Worm (Caenorhabditis elegans) whole organism, late embryonic: ENCODE results near the gene nhr-127.

ENCODE experiments used
- F13H6.1 ChIP-seq: sonication (generic microtip); optimal IDR thresholded peaks from 2 replicates; lab custom pipeline; 2016; ENCODE audit warnings: missing genetic modification characterization, missing compliant biosample characterization
- ama-1 ChIP-seq: fragments of 150-350 bp; optimal IDR thresholded peaks from 2 replicates; lab custom pipeline; 2014
- ceh-48 ChIP-seq: sonication (generic microtip); optimal IDR thresholded peaks from 2 replicates; lab custom pipeline; 2016; ENCODE audit warnings: missing genetic modification characterization, inconsistent platforms, missing compliant biosample characterization
- dve-1 ChIP-seq: sonication (generic microtip); optimal IDR thresholded peaks from 2 replicates; lab custom pipeline; 2017; ENCODE audit warnings: antibody characterized with exemption, mild to moderate bottlenecking, missing genetic modification characterization, missing compliant biosample characterization
- elt-2 ChIP-seq: sonication (generic microtip); optimal IDR thresholded peaks from 2 replicates; lab custom pipeline; 2016; ENCODE audit warnings: missing genetic modification reagents, missing genetic modification characterization, missing compliant biosample characterization
- fkh-10 ChIP-seq: fragments of 150-350 bp; optimal IDR thresholded peaks from 2 replicates; lab custom pipeline; 2014; ENCODE audit warnings: missing biosample characterization, missing genetic modification reagents, missing genetic modification characterization
- nfya-1 ChIP-seq: sonication (generic microtip); optimal IDR thresholded peaks from 2 replicates; lab custom pipeline; 2017; ENCODE audit warnings: missing genetic modification characterization, mild to moderate bottlenecking, missing compliant biosample characterization, antibody characterized with exemption, moderate library complexity
- nhr-232 ChIP-seq: sonication (generic microtip); optimal IDR thresholded peaks from 2 replicates; lab custom pipeline; 2016; ENCODE audit warnings: missing genetic modification characterization, missing compliant biosample characterization
- pat-9 ChIP-seq: fragments of 200-800 bp; sonication (Bioruptor generic); optimal IDR thresholded peaks from 2 replicates; lab custom pipeline; 2018; ENCODE audit warnings: mild to moderate bottlenecking, missing genetic modification characterization, moderate library complexity, missing compliant biosample characterization
- pha-4 ChIP-seq: fragments of 150-350 bp; optimal IDR thresholded peaks from 2 replicates; lab custom pipeline; 2018; ENCODE audit warnings: missing biosample characterization, missing genetic modification reagents, missing genetic modification characterization

DNA sequence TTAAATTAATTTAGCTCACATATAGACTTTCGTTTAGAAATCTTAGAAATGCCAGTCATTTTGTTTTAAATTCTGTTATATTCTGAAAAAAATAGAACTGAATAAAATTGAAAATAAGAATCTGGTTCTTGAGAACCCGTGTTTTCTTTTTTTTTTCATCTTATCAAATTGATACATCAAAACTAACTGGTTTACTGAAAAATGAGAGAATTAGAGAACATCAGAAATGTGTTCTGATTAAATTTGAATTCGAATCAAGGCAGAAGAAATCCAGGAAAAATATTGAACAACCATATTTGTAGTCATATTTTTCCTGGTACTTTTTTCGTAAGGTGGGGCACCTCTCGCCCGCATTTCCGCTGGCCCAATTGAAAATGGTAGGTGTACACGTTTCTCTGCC, 41.3 kb upstream of the nhr-127 start, which contains the start of gene F11A5.15:
- TF ChIP-seq fkh-10 (GFP tag; lab: Kevin White, UChicago): no peak
- no peak for TF ChIP-seq ceh-48 (tag; lab: Kevin White, UChicago)
- no peak for TF ChIP-seq dve-1 (tag; lab: Kevin White, UChicago)
- TF ChIP-seq ama-1 (lab: Kevin White, UChicago): no peak
- no peak for TF ChIP-seq pha-4 (tag; lab: Kevin White, UChicago)
- no peak for TF ChIP-seq F13H6.1
- TF ChIP-seq nhr-232 (tag; lab: Kevin White, UChicago): no peak
- no peak for TF ChIP-seq elt-2 (tag; lab: Kevin White, UChicago)
- TF ChIP-seq pat-9 (tag; lab: Kevin White, UChicago): no peak
- no peak for TF ChIP-seq nfya-1 (tag; lab: Kevin White, UChicago)
